Worm (Caenorhabditis elegans): ENCODE data around the gene haly-1.

haly-1 gene

ce11 chrX:10900079-10900724 is 3.8 kb upstream of the haly-1 start, which contains the start of gene suca-1 (continued):
- TF ChIP-seq dmd-4 (tag; optimal IDR thresholded peaks at IDR 0.05; ENCODE audit: borderline replicate concordance) (no peak), ceh-30 (tag; optimal IDR thresholded peaks at IDR 0.05) (peak; percentile 58), ceh-2 (tag; optimal IDR thresholded peaks at IDR 0.05) (peak; percentile 33), fkh-10 (GFP tag; optimal IDR thresholded peaks at IDR 0.05) (no peak), unc-86 (tag; optimal IDR thresholded peaks at IDR 0.05) (no peak)

ce11 chrX:10891890-10892289 is 4.5 kb downstream of the haly-1 start, which contains the start of gene F47B10.3:
TSS of gene F47B10.3 (plus strand) at chrX:10892190.
- no peak for TF ChIP-seq odd-2 (tag; optimal IDR thresholded peaks at IDR 0.05)
- no peak for TF ChIP-seq hlh-6 (tag; optimal IDR thresholded peaks at IDR 0.05)
- no peak for TF ChIP-seq sdc-2 (tag; optimal IDR thresholded peaks at IDR 0.05)
- TF ChIP-seq ceh-18 (tag; optimal IDR thresholded peaks at IDR 0.05), result no peak
- TF ChIP-seq ttx-3 (tag; optimal IDR thresholded peaks at IDR 0.05), result no peak
- no peak for TF ChIP-seq pha-2 (tag; optimal IDR thresholded peaks at IDR 0.05)
- TF ChIP-seq npax-4 (tag; optimal IDR thresholded peaks at IDR 0.05), result no peak

ce11 chrX:10890965-10891364 is 5.4 kb downstream of the haly-1 start, which contains the start of gene F47B10.4:
TSS of gene F47B10.4 (plus strand) at chrX:10891265.
- TF ChIP-seq ceh-45 (GFP tag; IDR thresholded peaks at IDR 0.05) (no peak), nfya-1 (tag; optimal IDR thresholded peaks at IDR 0.05) (no peak), ceh-18 (tag; optimal IDR thresholded peaks at IDR 0.05) (no peak), K02D7.2 (tag; optimal IDR thresholded peaks at IDR 0.05) (no peak), C38D4.7 (GFP tag; optimal IDR thresholded peaks at IDR 0.05) (no peak), pha-4 (tag; optimal IDR thresholded peaks at IDR 0.05) (no peak), T23F11.4 (GFP tag; optimal IDR thresholded peaks at IDR 0.05) (no peak), ceh-6 (GFP tag; optimal IDR thresholded peaks at IDR 0.05) (no peak), lin-11 (tag; optimal IDR thresholded peaks at IDR 0.05) (no peak), hlh-6 (tag; optimal IDR thresholded peaks at IDR 0.05) (no peak), tbx-2 (tag; optimal IDR thresholded peaks at IDR 0.05) (no peak), pag-3 (tag; optimal IDR thresholded peaks at IDR 0.05; ENCODE audit: borderline replicate concordance) (no peak), tbx-7 (tag; optimal IDR thresholded peaks at IDR 0.05) (no peak), syd-9 (tag; optimal IDR thresholded peaks at IDR 0.05) (no peak), ceh-48 (tag; optimal IDR thresholded peaks at IDR 0.05) (no peak)

- TF ChIP-seq ceh-34 (tag; optimal IDR thresholded peaks at IDR 0.05) (no peak), sox-2 (GFP tag; IDR thresholded peaks at IDR 0.05) (no peak), ztf-16 (tag; optimal IDR thresholded peaks at IDR 0.05) (no peak), syd-9 (tag; optimal IDR thresholded peaks at IDR 0.05) (no peak), ref-2 (tag; optimal IDR thresholded peaks at IDR 0.05) (no peak), che-1 (tag; optimal IDR thresholded peaks at IDR 0.05) (no peak), hlh-13 (GFP tag; optimal IDR thresholded peaks at IDR 0.05) (no peak), elt-4 (tag; optimal IDR thresholded peaks at IDR 0.05) (no peak), pqm-1 (tag; optimal IDR thresholded peaks at IDR 0.05) (no peak), unc-55 (GFP tag; optimal IDR thresholded peaks at IDR 0.05) (no peak), sox-4 (tag; optimal IDR thresholded peaks at IDR 0.05) (no peak), gmeb-2 (tag; optimal IDR thresholded peaks at IDR 0.05) (no peak), K02D7.2 (tag; optimal IDR thresholded peaks at IDR 0.05) (no peak), dmd-4 (tag; optimal IDR thresholded peaks at IDR 0.05; ENCODE audit: borderline replicate concordance) (no peak)
Observed at ce11 chrX:10890456-10890855, 5.9 kb downstream of the haly-1 start, which contains the start of gene F47B10.5. TSS of gene F47B10.5 (minus strand) at chrX:10890556.
